Worm (Caenorhabditis elegans) whole organism, L1 larva: ENCODE data around the gene cnb-1.

Experiments used
- C04F5.9 ChIP-seq: sonication (generic microtip); optimal IDR thresholded peaks from 2 replicates; lab custom pipeline; 2016; ENCODE audit warnings: missing genetic modification characterization, missing compliant biosample characterization
- aly-2 ChIP-seq: fragments of 150-350 bp; optimal IDR thresholded peaks from 2 replicates; lab custom pipeline; 2014; ENCODE audit warnings: missing biosample characterization, missing genetic modification characterization
- ama-1 ChIP-seq: fragments of 150-350 bp; optimal IDR thresholded peaks from 2 replicates; lab custom pipeline; 2014
- ceh-63 ChIP-seq: fragments of 200-800 bp; sonication (Bioruptor generic); optimal IDR thresholded peaks from 2 replicates; lab custom pipeline; 2018; ENCODE audit warnings: mild to moderate bottlenecking, missing genetic modification characterization, missing compliant biosample characterization
- ceh-82 ChIP-seq, 3 experiments: fragments of 150-350 bp in 1 of 3; sonication (generic microtip) in 2 of 3; optimal IDR thresholded peaks; 2 replicates each; lab custom pipeline; 2014 to 2017; ENCODE audit warnings: missing biosample characterization in 3 of 3, missing genetic modification characterization in 3 of 3
- ces-1 ChIP-seq: fragments of 150-350 bp; optimal IDR thresholded peaks from 2 replicates; lab custom pipeline; 2014; ENCODE audit warnings: missing biosample characterization, missing genetic modification reagents, missing genetic modification characterization
- dpl-1 ChIP-seq, 3 experiments: fragments of 150-350 bp in 2 of 3; sonication (generic microtip) in 1 of 3; optimal IDR thresholded peaks; 2 replicates each; lab custom pipeline; 2014 to 2017; ENCODE audit warnings: missing biosample characterization in 3 of 3, missing genetic modification characterization in 3 of 3, missing genetic modification reagents in 3 of 3
- efl-1 ChIP-seq, 4 experiments: fragments of 150-350 bp; optimal IDR thresholded peaks in 3 of 4; peaks in 1 of 4; 1 replicate in 1 of 4; 2 replicates in 3 of 4; lab custom pipeline; 2014; ENCODE audit warnings: missing biosample characterization in 2 of 4, missing genetic modification characterization in 2 of 4, missing genetic modification reagents in 2 of 4
- efl-3 ChIP-seq: fragments of 200-800 bp; sonication (Bioruptor generic); optimal IDR thresholded peaks from 2 replicates; lab custom pipeline; 2018; ENCODE audit warnings: mild to moderate bottlenecking, missing genetic modification characterization, missing compliant biosample characterization
- egl-13 ChIP-seq: sonication (generic microtip); optimal IDR thresholded peaks from 2 replicates; lab custom pipeline; 2016; ENCODE audit warnings: missing genotype, missing genetic modification reagents, missing genetic modification characterization, missing compliant biosample characterization
- fkh-10 ChIP-seq: sonication (generic microtip); optimal IDR thresholded peaks from 2 replicates; lab custom pipeline; 2017; ENCODE audit warnings: missing biosample characterization, missing genetic modification reagents, missing genetic modification characterization
- fos-1 ChIP-seq: fragments of 150-350 bp; optimal IDR thresholded peaks from 2 replicates; lab custom pipeline; 2014; ENCODE audit warnings: missing biosample characterization, missing genetic modification characterization
- lin-13 ChIP-seq: fragments of 150-350 bp; optimal IDR thresholded peaks from 2 replicates; lab custom pipeline; 2014; ENCODE audit warnings: missing biosample characterization, missing genetic modification reagents, missing genetic modification characterization
- lin-14 ChIP-seq: fragments of 200-800 bp; sonication (Bioruptor generic); optimal IDR thresholded peaks from 2 replicates; lab custom pipeline; 2018; ENCODE audit warnings: mild to moderate bottlenecking, missing genetic modification characterization, moderate library complexity, missing compliant biosample characterization
- lin-35 ChIP-seq, 2 experiments: fragments of 150-350 bp; optimal IDR thresholded peaks; 2 replicates each; lab custom pipeline; 2014; ENCODE audit warnings: missing biosample characterization in 2 of 2, missing genetic modification characterization in 2 of 2, missing genetic modification reagents in 2 of 2
- lsy-2 ChIP-seq, 2 experiments: fragments of 150-350 bp; optimal IDR thresholded peaks; 2 replicates each; lab custom pipeline; 2014; ENCODE audit warnings: missing biosample characterization in 2 of 2, missing genetic modification characterization in 2 of 2
- mab-9 ChIP-seq: fragments of 200-800 bp; sonication (Bioruptor generic); IDR thresholded peaks from 2 replicates; pipeline ENCODE4 v1.3.6; 2022; ENCODE audit warnings: missing genetic modification reagents, missing genetic modification characterization, missing compliant biosample characterization
- mdl-1 ChIP-seq, 2 experiments: fragments of 150-350 bp; optimal IDR thresholded peaks; 2 replicates each; lab custom pipeline; 2014 to 2017; ENCODE audit warnings: missing biosample characterization in 2 of 2, missing genetic modification characterization in 2 of 2, inconsistent platforms in 1 of 2
- nhr-11 ChIP-seq: fragments of 150-350 bp; optimal IDR thresholded peaks from 2 replicates; lab custom pipeline; 2014; ENCODE audit warnings: missing biosample characterization, missing genetic modification characterization
- nhr-19 ChIP-seq: fragments of 200-800 bp; sonication (Bioruptor generic); conservative IDR thresholded peaks from 2 replicates; pipeline ENCODE4 v1.3.6; 2022; ENCODE audit warnings: missing genetic modification characterization, missing compliant biosample characterization
- nhr-20 ChIP-seq: sonication (generic microtip); optimal IDR thresholded peaks from 2 replicates; lab custom pipeline; 2016; ENCODE audit warnings: mild to moderate bottlenecking, missing genetic modification characterization, missing compliant biosample characterization
- nhr-237 ChIP-seq: fragments of 150-350 bp; optimal IDR thresholded peaks from 2 replicates; lab custom pipeline; 2014; ENCODE audit warnings: missing biosample characterization, missing genetic modification characterization
- nhr-47 ChIP-seq: sonication (generic microtip); optimal IDR thresholded peaks from 2 replicates; lab custom pipeline; 2016; ENCODE audit warnings: mild to moderate bottlenecking, missing genetic modification characterization, moderate library complexity, missing compliant biosample characterization
- nhr-84 ChIP-seq: sonication (generic microtip); optimal IDR thresholded peaks from 2 replicates; lab custom pipeline; 2017; ENCODE audit warnings: missing biosample characterization, missing genetic modification characterization
- nhr-85 ChIP-seq: sonication (generic microtip); peaks from one replicate; lab custom pipeline; 2016; ENCODE audit warnings: missing genetic modification characterization, inconsistent platforms, missing compliant biosample characterization
- nhr-90 ChIP-seq: sonication (generic microtip); optimal IDR thresholded peaks from 2 replicates; lab custom pipeline; 2016; ENCODE audit warnings: mild to moderate bottlenecking, missing genetic modification characterization, missing compliant biosample characterization; ENCODE audit not compliant: poor library complexity
- pax-3 ChIP-seq: fragments of 200-800 bp; sonication (Bioruptor generic); optimal IDR thresholded peaks from 2 replicates; lab custom pipeline; 2018; ENCODE audit warnings: mild to moderate bottlenecking, missing genetic modification characterization, moderate library complexity, missing compliant biosample characterization
- pqm-1 ChIP-seq: sonication (generic microtip); optimal IDR thresholded peaks from 3 replicates; lab custom pipeline; 2017; ENCODE audit warnings: missing biosample characterization, missing genetic modification characterization
- unc-130 ChIP-seq: fragments of 150-350 bp; optimal IDR thresholded peaks from 2 replicates; lab custom pipeline; 2017; ENCODE audit warnings: missing biosample characterization, missing genetic modification characterization, inconsistent platforms
- unc-86 ChIP-seq: sonication (generic microtip); optimal IDR thresholded peaks from 2 replicates; lab custom pipeline; 2016; ENCODE audit warnings: missing genetic modification characterization, missing compliant biosample characterization
- vab-15 ChIP-seq: sonication (generic microtip); optimal IDR thresholded peaks from 2 replicates; lab custom pipeline; 2017; ENCODE audit warnings: missing genotype, mild to moderate bottlenecking, missing genetic modification characterization, missing compliant biosample characterization
- zag-1 ChIP-seq: fragments of 150-350 bp; optimal IDR thresholded peaks from 2 replicates; lab custom pipeline; 2014; ENCODE audit warnings: missing biosample characterization, missing genetic modification characterization
- zip-4 ChIP-seq: fragments of 200-800 bp; sonication (Bioruptor generic); optimal IDR thresholded peaks from 2 replicates; lab custom pipeline; 2018; ENCODE audit warnings: mild to moderate bottlenecking, missing genetic modification characterization, moderate library complexity, missing compliant biosample characterization
- ztf-11 ChIP-seq, 2 experiments: sonication (generic microtip); optimal IDR thresholded peaks; 2 replicates each; lab custom pipeline; 2016 to 2017; ENCODE audit warnings: missing genetic modification characterization in 2 of 2, missing biosample characterization in 1 of 2, missing compliant biosample characterization in 1 of 2

Gene cnb-1

ce11 chrV:11354264-11354663, 21.3 kb upstream of the cnb-1 start:
- TF ChIP-seq nhr-84 (tag; lab: Kevin White, UChicago) (no peak), ces-1 (GFP tag; lab: Kevin White, UChicago) (peak; percentile 3), efl-1 (optimal IDR thresholded peaks at IDR 0.05; lab: Kevin White, UChicago) (no peak), efl-1 (GFP tag; optimal IDR thresholded peaks at IDR 0.05 in 1 of 2; lab: Kevin White, UChicago) (no peak), pax-3 (no peak), lin-14 (GFP tag; lab: Kevin White, UChicago) (peak; percentile 56), fkh-10 (GFP tag; lab: Kevin White, UChicago) (peak; percentile 12), aly-2 (tag; lab: Kevin White, UChicago) (no peak), nhr-20 (tag; lab: Kevin White, UChicago) (no peak)

ce11 chrV:11363575-11363974, 12.0 kb upstream of the cnb-1 start:
- no peak for TF ChIP-seq nhr-19
- TF ChIP-seq unc-86 (tag; lab: Kevin White, UChicago), result no peak
- no peak for TF ChIP-seq zag-1 (tag; lab: Kevin White, UChicago)
- TF ChIP-seq vab-15 (tag; lab: Kevin White, UChicago), result no peak
- TF ChIP-seq mab-9 (GFP tag; lab: Robert Waterston, UW), result no peak
- no peak for TF ChIP-seq efl-3
- no peak for TF ChIP-seq nhr-11 (tag; lab: Kevin White, UChicago)
- TF ChIP-seq nhr-85 (tag; lab: Kevin White, UChicago), result no peak
- TF ChIP-seq nhr-237, result no peak
- no peak for TF ChIP-seq fos-1 (tag; lab: Kevin White, UChicago)
- TF ChIP-seq nhr-47, result no peak
- TF ChIP-seq ama-1 (lab: Kevin White, UChicago), result no peak
- TF ChIP-seq lin-35 (GFP tag; optimal IDR thresholded peaks at IDR 0.05; lab: Kevin White, UChicago), result no peak
- no peak for TF ChIP-seq nhr-90 (tag; lab: Kevin White, UChicago)
- TF ChIP-seq dpl-1 (GFP tag; optimal IDR thresholded peaks at IDR 0.05; lab: Kevin White, UChicago), result no peak
- no peak for TF ChIP-seq unc-130 (tag; lab: Kevin White, UChicago)
- no peak for TF ChIP-seq ceh-82 (tag; optimal IDR thresholded peaks at IDR 0.05; lab: Kevin White, UChicago)

DNA sequence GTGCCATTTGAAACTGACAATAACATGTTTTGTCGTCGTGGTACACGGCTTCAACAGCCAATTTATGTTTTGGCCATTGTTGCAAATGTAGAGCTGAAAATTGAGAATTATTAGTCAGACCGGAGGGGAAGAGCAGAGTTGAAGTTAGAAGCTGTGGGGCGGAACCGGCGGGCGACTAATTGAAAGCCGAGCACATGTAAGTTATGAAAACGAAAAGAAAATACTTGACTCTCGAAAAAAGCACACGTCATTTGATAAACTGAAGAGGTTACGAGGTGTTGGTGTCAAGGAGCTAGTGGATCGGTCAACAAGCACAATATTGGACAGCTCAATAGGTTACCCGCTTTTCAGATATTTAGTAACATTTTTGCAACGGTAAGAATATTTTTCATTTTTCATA, 9.4 kb upstream of the cnb-1 start, which contains the start of gene dop-5:
Gene dop-5 (minus strand): TSS at position 101 of the 400 bp plus-strand sequence.
- TF ChIP-seq vab-15 (tag; lab: Kevin White, UChicago), result no peak
- TF ChIP-seq zip-4 (GFP tag; lab: Kevin White, UChicago), result no peak
- no peak for TF ChIP-seq ceh-63 (GFP tag; lab: Kevin White, UChicago)
- TF ChIP-seq pqm-1 (tag; lab: Kevin White, UChicago), result no peak
- TF ChIP-seq mab-9 (GFP tag; lab: Robert Waterston, UW), result no peak
- TF ChIP-seq C04F5.9, result no peak
- TF ChIP-seq nhr-84 (tag; lab: Kevin White, UChicago), result no peak
- no peak for TF ChIP-seq zag-1 (tag; lab: Kevin White, UChicago)
- no peak for TF ChIP-seq lin-13 (GFP tag; lab: Kevin White, UChicago)
- TF ChIP-seq lsy-2 (tag; optimal IDR thresholded peaks at IDR 0.05; lab: Kevin White, UChicago), result no peak

- no peak for TF ChIP-seq mdl-1 (tag; optimal IDR thresholded peaks at IDR 0.05; lab: Kevin White, UChicago)
- TF ChIP-seq pax-3, result no peak
- TF ChIP-seq egl-13 (tag; lab: Kevin White, UChicago), result peak; percentile 48
- TF ChIP-seq lin-14 (GFP tag; lab: Kevin White, UChicago), result peak; percentile 19
- TF ChIP-seq ztf-11 (tag; optimal IDR thresholded peaks at IDR 0.05; lab: Kevin White, UChicago), result no peak
- TF ChIP-seq, all 84 proteins: peak for 2
Observed at ce11 chrV:11372284-11372878, 3.2 kb upstream of the cnb-1 start.
